Fruit fly (Drosophila melanogaster) whole organism, prepupa: ENCODE results near the gene CG32026.

Source experiments
- CG11762 ChIP-seq: fragments of 200-800 bp; sonication (Bioruptor generic); optimal IDR thresholded peaks from 3 replicates; lab custom pipeline; 2016; ENCODE audit warnings: missing biosample characterization, missing genetic modification characterization; ENCODE audit not compliant: insufficient read depth
- CG16779 ChIP-seq: fragments of 200-800 bp; sonication (Bioruptor generic); optimal IDR thresholded peaks from 3 replicates; lab custom pipeline; 2017; ENCODE audit warnings: missing biosample characterization, mild to moderate bottlenecking, missing genetic modification characterization
- CG8119 ChIP-seq: fragments of 200-800 bp; sonication (Bioruptor generic); IDR thresholded peaks from 3 replicates; pipeline ENCODE4 v1.3.6; 2022; ENCODE audit warnings: missing biosample characterization, missing genetic modification characterization
- Lpt ChIP-seq: fragments of 200-800 bp; sonication (Bioruptor generic); optimal IDR thresholded peaks from 3 replicates; lab custom pipeline; 2016; ENCODE audit warnings: missing biosample characterization, missing genetic modification characterization
- cyc ChIP-seq: fragments of 200-800 bp; sonication (Bioruptor generic); optimal IDR thresholded peaks from 3 replicates; lab custom pipeline; 2016; ENCODE audit warnings: missing biosample characterization, missing genetic modification characterization
- esn ChIP-seq: fragments of 200-800 bp; sonication (Bioruptor generic); optimal IDR thresholded peaks from 2 replicates; lab custom pipeline; 2016; ENCODE audit warnings: missing biosample characterization, mild to moderate bottlenecking, missing genetic modification characterization, moderate library complexity
- fkh ChIP-seq: fragments of 200-800 bp; sonication (Bioruptor generic); optimal IDR thresholded peaks from 3 replicates; lab custom pipeline; 2017; ENCODE audit warnings: missing biosample characterization, mild to moderate bottlenecking, missing genetic modification characterization, moderate library complexity
- vri ChIP-seq: fragments of 200-800 bp; sonication (Bioruptor generic); optimal IDR thresholded peaks from 3 replicates; lab custom pipeline; 2016; ENCODE audit warnings: missing biosample characterization, mild to moderate bottlenecking, missing genetic modification characterization

DNA sequence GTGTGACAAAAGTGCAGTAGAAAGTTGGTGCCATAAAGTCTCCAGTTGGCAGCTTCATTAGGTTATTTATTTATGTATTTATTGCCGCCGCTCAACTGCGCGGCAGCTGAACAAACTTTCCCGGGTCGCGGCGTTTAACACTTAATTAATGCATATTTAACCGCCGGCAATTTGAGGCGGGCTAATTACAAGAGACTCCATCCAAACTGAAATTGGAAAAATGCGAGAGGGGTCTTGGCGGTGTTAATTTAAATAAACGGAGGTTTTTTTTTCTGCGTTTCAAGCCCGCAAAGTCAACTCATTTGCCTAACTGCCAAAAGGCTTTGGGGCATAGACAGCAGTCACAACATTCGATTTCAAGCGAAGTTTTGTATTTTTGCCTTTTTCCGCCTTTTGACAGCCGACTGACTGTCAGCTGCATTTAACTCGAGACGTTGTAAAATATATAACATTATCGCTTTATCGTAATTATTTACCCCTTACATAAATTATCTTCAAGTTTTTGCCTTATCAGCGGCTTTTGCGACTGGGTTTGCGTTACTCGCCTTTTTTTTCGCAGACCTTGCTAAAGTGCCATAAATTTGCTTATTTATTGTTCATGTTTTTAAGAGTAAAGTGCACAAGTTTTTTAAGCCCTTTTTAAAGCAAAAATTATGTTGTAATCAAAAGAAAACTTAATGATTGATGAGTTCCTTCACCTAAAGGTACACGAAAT, 21.5 kb downstream of the CG32026 start:
- TF ChIP-seq cyc (GFP tag; lab: Kevin White, UChicago) (no peak), CG11762 (GFP tag; lab: Kevin White, UChicago) (no peak), esn (GFP tag; lab: Kevin White, UChicago) (no peak), CG8119 (GFP tag; lab: Robert Waterston, UW) (no peak), Lpt (GFP tag; lab: Kevin White, UChicago) (no peak), fkh (GFP tag; lab: Kevin White, UChicago) (no peak), vri (GFP tag; lab: Kevin White, UChicago) (no peak), CG16779 (no peak)
